Fruit fly (Drosophila melanogaster): ENCODE data around the gene Mnat9.

DNA sequence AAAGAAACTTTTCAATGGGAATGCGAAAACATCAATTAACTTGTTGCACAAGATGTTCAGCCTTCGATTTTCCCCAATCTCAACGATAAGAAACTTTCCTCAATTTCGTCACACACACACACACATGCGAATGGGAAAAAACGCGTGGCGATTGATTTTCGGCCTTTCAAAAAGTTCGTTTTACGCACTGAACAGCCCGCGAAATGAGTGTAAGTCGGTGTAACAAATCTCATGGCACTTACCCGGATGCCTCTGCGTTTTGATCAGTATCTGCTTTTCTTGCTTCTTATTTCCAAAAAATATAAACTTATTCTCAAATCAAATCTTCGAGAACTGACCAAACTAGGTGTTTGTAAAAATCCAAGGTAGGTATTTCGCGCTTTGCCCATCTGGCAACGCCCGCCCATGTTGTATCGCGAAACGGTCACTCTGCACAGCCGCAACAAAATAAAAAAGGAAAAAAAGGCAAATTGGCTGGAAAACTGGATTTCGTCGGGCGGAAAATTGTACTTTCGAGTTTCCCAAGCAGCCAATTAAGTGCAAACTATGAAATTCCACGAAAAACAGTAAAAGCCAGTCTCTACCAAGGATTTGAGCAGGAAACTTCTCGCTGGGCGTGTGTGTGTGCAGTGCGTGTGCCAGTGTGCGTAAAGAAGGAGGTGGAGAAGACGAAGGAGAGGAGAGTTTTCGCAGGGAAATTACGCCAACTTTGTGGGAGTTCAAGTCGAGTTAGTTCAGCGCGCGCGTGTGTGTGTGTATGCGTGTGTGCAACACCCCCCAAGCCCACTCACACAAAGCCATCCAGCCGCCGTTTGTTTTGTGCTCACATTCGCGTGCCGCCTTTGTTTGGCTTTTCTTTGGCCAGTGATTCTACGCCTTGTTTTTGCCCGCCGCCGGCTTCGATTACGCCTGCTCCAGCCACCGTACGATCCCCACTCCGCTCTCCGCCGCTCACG, 5.0 kb downstream of the Mnat9 start, which contains the start of gene Med:
- TF ChIP-seq psq (optimal IDR thresholded peaks at IDR 0.05) (no peak), ttk (optimal IDR thresholded peaks at IDR 0.05) (no peak)

All from Kc167 (cell line).